Fruit fly (Drosophila melanogaster): Measurements from ENCODE around the gene grp.

Gene grp

DNA sequence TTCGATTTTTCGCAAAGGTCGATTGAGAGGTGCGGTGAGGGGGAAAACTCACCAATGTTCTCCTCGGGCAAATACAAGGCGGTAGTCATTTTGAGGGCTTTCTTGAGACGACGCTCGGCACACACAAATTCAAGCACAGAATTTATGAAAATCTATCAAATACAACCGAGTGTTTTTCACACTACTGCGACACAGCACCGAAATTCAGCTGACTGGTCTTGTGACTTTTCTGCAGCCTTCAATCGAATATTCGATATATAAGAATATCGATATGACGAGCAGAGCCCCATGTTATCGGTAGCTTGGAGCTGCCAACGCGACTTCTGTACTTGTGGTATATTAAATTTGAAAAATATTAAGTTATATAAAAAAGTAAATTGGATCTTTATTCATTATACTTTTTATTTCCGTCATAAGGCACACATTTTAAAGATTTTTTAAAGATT, 47.7 kb downstream of the grp start, which contains the start of gene VhaSFD (continued):
- TF ChIP-seq tio (GFP tag; optimal IDR thresholded peaks at IDR 0.05) (no peak), Eip74EF (GFP tag; optimal IDR thresholded peaks at IDR 0.05) (peak in 1 of 2 experiments; percentile 28), YL-1 (GFP tag; optimal IDR thresholded peaks at IDR 0.05) (peak; percentile 71), CG10209 (GFP tag; optimal IDR thresholded peaks at IDR 0.05) (no peak), zf30C (GFP tag; optimal IDR thresholded peaks at IDR 0.05) (no peak), ara (GFP tag; IDR thresholded peaks at IDR 0.05) (no peak), corto (GFP tag; optimal IDR thresholded peaks at IDR 0.05) (no peak), CG10274 (GFP tag; optimal IDR thresholded peaks at IDR 0.05) (no peak), dm (GFP tag; optimal IDR thresholded peaks at IDR 0.05) (no peak), ftz-f1 (GFP tag; optimal IDR thresholded peaks at IDR 0.05) (no peak), CG7745 (tag; optimal IDR thresholded peaks at IDR 0.05) (no peak), CG6683 (GFP tag; optimal IDR thresholded peaks at IDR 0.05) (peak; percentile 7), Hr78 (GFP tag; optimal IDR thresholded peaks at IDR 0.05) (no peak), CG13296 (GFP tag; optimal IDR thresholded peaks at IDR 0.05) (peak; percentile 23), CG8944 (GFP tag; optimal IDR thresholded peaks at IDR 0.05) (no peak), Stat92E (GFP tag; optimal IDR thresholded peaks at IDR 0.05) (no peak), vvl (GFP tag; IDR thresholded peaks at IDR 0.05) (0 out of 2 replicates have a peak, but pooled peaks have one; percentile 48), pzg (GFP tag; optimal IDR thresholded peaks at IDR 0.05) (peak; percentile 85), Rfx (GFP tag; IDR thresholded peaks at IDR 0.05) (peak; percentile 59; the same call in 1 of the 2 replicates), Fer2 (tag; optimal IDR thresholded peaks at IDR 0.05) (peak; percentile 10), CTCF (GFP tag; optimal IDR thresholded peaks at IDR 0.05) (no peak), Awh (GFP tag; IDR thresholded peaks at IDR 0.05) (no peak), CG8765 (GFP tag; IDR thresholded peaks at IDR 0.05) (no peak), CG13624 (GFP tag; optimal IDR thresholded peaks at IDR 0.05) (peak; percentile 40), fd3F (GFP tag; optimal IDR thresholded peaks at IDR 0.05) (peak; percentile 16), eyg (GFP tag; optimal IDR thresholded peaks at IDR 0.05) (no peak), Deaf1 (tag; optimal IDR thresholded peaks at IDR 0.05) (no peak), z (GFP tag; IDR thresholded peaks at IDR 0.05) (no peak), CG8478 (optimal IDR thresholded peaks at IDR 0.05) (no peak), cg (GFP tag; optimal IDR thresholded peaks at IDR 0.05) (peak; percentile 75), CG16813 (GFP tag; IDR thresholded peaks at IDR 0.05; ENCODE audit: partially characterized antibody) (peak; percentile 66), yki (optimal IDR thresholded peaks at IDR 0.05) (no peak), Nf-YB (GFP tag; optimal IDR thresholded peaks at IDR 0.05) (no peak), CG4730 (GFP tag; IDR thresholded peaks at IDR 0.05) (no peak), HLH3B (GFP tag; IDR thresholded peaks at IDR 0.05) (no peak), chm (GFP tag; IDR thresholded peaks at IDR 0.05) (peak; percentile 63; the same call in 1 of the 2 replicates), kay (GFP tag; optimal IDR thresholded peaks at IDR 0.05) (peak; percentile 2), CG17802 (tag; optimal IDR thresholded peaks at IDR 0.05) (no peak), Lpt (GFP tag; optimal IDR thresholded peaks at IDR 0.05) (no peak), BEAF-32 (GFP tag; optimal IDR thresholded peaks at IDR 0.05) (peak; percentile 62), CG9876 (GFP tag; optimal IDR thresholded peaks at IDR 0.05) (no peak), CG30020 (tag; optimal IDR thresholded peaks at IDR 0.05) (peak; percentile 41), CG11247 (GFP tag; IDR thresholded peaks at IDR 0.05) (no peak), Opbp (GFP tag; IDR thresholded peaks at IDR 0.05; ENCODE audit: partially characterized antibody) (no peak; the same call in 2 of the 3 replicates), B-H2 (GFP tag; optimal IDR thresholded peaks at IDR 0.05) (no peak), CG10543 (GFP tag; optimal IDR thresholded peaks at IDR 0.05) (no peak), unpg (GFP tag; optimal IDR thresholded peaks at IDR 0.05) (peak; percentile 5), CG13775 (GFP tag; optimal IDR thresholded peaks at IDR 0.05) (no peak), gsb-n (tag; optimal IDR thresholded peaks at IDR 0.05) (no peak), lab (GFP tag; optimal IDR thresholded peaks at IDR 0.05) (no peak), CG8281 (tag; optimal IDR thresholded peaks at IDR 0.05) (no peak)
